Worm (Caenorhabditis elegans) whole organism, young adult: Measurements from ENCODE around the gene srh-18.

Experiments used
- B0261.1 ChIP-seq: sonication (generic microtip); optimal IDR thresholded peaks from 2 replicates; lab custom pipeline; 2016; ENCODE audit warnings: mild to moderate bottlenecking, missing genetic modification characterization, moderate library complexity, missing compliant biosample characterization
- B0336.3 ChIP-seq: fragments of 200-800 bp; sonication (Bioruptor generic); IDR thresholded peaks from 2 replicates; pipeline ENCODE4 v1.3.6; 2022; ENCODE audit warnings: missing genetic modification characterization, missing compliant biosample characterization
- C17E4.6 ChIP-seq: fragments of 200-800 bp; sonication (Bioruptor generic); IDR thresholded peaks from 2 replicates; pipeline ENCODE4 v1.3.6; 2022; ENCODE audit warnings: missing genetic modification reagents, missing genetic modification characterization, missing compliant biosample characterization
- F10E7.11 ChIP-seq: sonication (generic microtip); optimal IDR thresholded peaks from 2 replicates; lab custom pipeline; 2017; ENCODE audit warnings: mild to moderate bottlenecking, missing genetic modification characterization, moderate library complexity, missing compliant biosample characterization
- F22D6.2 ChIP-seq: sonication (generic microtip); optimal IDR thresholded peaks from 2 replicates; lab custom pipeline; 2016; ENCODE audit warnings: mild to moderate bottlenecking, missing genetic modification characterization, missing compliant biosample characterization
- F39B2.1 ChIP-seq: fragments of 200-800 bp; sonication (Bioruptor generic); IDR thresholded peaks from 2 replicates; pipeline ENCODE4 v1.3.6; 2022; ENCODE audit warnings: missing genetic modification reagents, missing genetic modification characterization, missing compliant biosample characterization
- K12H6.12 ChIP-seq: fragments of 200-800 bp; sonication (Bioruptor generic); optimal IDR thresholded peaks from 2 replicates; lab custom pipeline; 2018; ENCODE audit warnings: mild to moderate bottlenecking, missing genetic modification characterization, missing compliant biosample characterization
- T07F8.4 ChIP-seq: sonication (generic microtip); optimal IDR thresholded peaks from 2 replicates; lab custom pipeline; 2016; ENCODE audit warnings: mild to moderate bottlenecking, missing genetic modification characterization, moderate library complexity, missing compliant biosample characterization
- Y53F4B.3 ChIP-seq: fragments of 200-800 bp; sonication (Bioruptor generic); IDR thresholded peaks from 2 replicates; pipeline ENCODE4 v1.3.6; 2022; ENCODE audit warnings: missing genetic modification reagents, missing genetic modification characterization, missing compliant biosample characterization
- aptf-2 ChIP-seq: fragments of 200-800 bp; sonication (Bioruptor generic); conservative IDR thresholded peaks from 2 replicates; pipeline ENCODE4 v1.3.6; 2022; ENCODE audit warnings: missing genetic modification reagents, missing genetic modification characterization, missing compliant biosample characterization
- aptf-3 ChIP-seq: fragments of 200-800 bp; sonication (Bioruptor generic); IDR thresholded peaks from 2 replicates; pipeline ENCODE4 v1.3.6; 2022; ENCODE audit warnings: missing genetic modification characterization, missing compliant biosample characterization
- atf-7 ChIP-seq: sonication (generic microtip); optimal IDR thresholded peaks from 2 replicates; lab custom pipeline; 2017; ENCODE audit warnings: mild to moderate bottlenecking, missing genetic modification characterization, missing compliant biosample characterization
- athp-1 ChIP-seq: sonication (generic microtip); optimal IDR thresholded peaks from 2 replicates; lab custom pipeline; 2017; ENCODE audit warnings: mild to moderate bottlenecking, missing genetic modification characterization, missing compliant biosample characterization
- ceh-58 ChIP-seq: fragments of 200-800 bp; sonication (Bioruptor generic); IDR thresholded peaks from 2 replicates; pipeline ENCODE4 v1.3.6; 2022; ENCODE audit warnings: missing genetic modification characterization, missing compliant biosample characterization
- ceh-91 ChIP-seq: fragments of 200-800 bp; sonication (Bioruptor generic); IDR thresholded peaks from 2 replicates; pipeline ENCODE4 v1.3.6; 2022; ENCODE audit warnings: missing genetic modification reagents, missing genetic modification characterization, missing compliant biosample characterization
- chd-7 ChIP-seq: sonication (generic microtip); optimal IDR thresholded peaks from 2 replicates; lab custom pipeline; 2016; ENCODE audit warnings: mild to moderate bottlenecking, missing genetic modification characterization, moderate library complexity, missing compliant biosample characterization
- die-1 ChIP-seq: sonication (generic microtip); optimal IDR thresholded peaks from 2 replicates; lab custom pipeline; 2016; ENCODE audit warnings: missing genotype, mild to moderate bottlenecking, missing genetic modification characterization, missing compliant biosample characterization
- efl-1 ChIP-seq: fragments of 150-350 bp; optimal IDR thresholded peaks from 2 replicates; lab custom pipeline; 2014; ENCODE audit warnings: missing biosample characterization, missing genetic modification reagents, missing genetic modification characterization
- fkh-3 ChIP-seq: sonication (generic microtip); optimal IDR thresholded peaks from 2 replicates; lab custom pipeline; 2016; ENCODE audit warnings: mild to moderate bottlenecking, missing genetic modification characterization, missing compliant biosample characterization
- hmg-20 ChIP-seq: fragments of 200-800 bp; sonication (Bioruptor generic); IDR thresholded peaks from 2 replicates; pipeline ENCODE4 v1.3.6; 2022; ENCODE audit warnings: missing genetic modification reagents, missing genetic modification characterization, missing compliant biosample characterization
- let-607 ChIP-seq, 2 experiments: fragments of 200-800 bp in 1 of 2; sonication (Bioruptor generic) in 1 of 2; sonication (generic microtip) in 1 of 2; optimal IDR thresholded peaks; 2 replicates each; lab custom pipeline; 2016 to 2018; ENCODE audit warnings: mild to moderate bottlenecking in 2 of 2, missing compliant biosample characterization in 2 of 2, missing genetic modification characterization in 2 of 2, moderate library complexity in 2 of 2, missing genotype in 1 of 2
- lin-35 ChIP-seq, 3 experiments: fragments of 150-350 bp in 2 of 3; sonication (generic microtip) in 1 of 3; optimal IDR thresholded peaks; 2 replicates each; lab custom pipeline; 2014 to 2018; ENCODE audit warnings: missing biosample characterization in 3 of 3, missing genetic modification characterization in 3 of 3, missing genetic modification reagents in 3 of 3
- lin-40 ChIP-seq: sonication (generic microtip); optimal IDR thresholded peaks from 2 replicates; lab custom pipeline; 2016; ENCODE audit warnings: missing genetic modification characterization, mild to moderate bottlenecking, missing compliant biosample characterization, missing genotype, missing genetic modification reagents
- lsl-1 ChIP-seq: fragments of 200-800 bp; sonication (Bioruptor generic); optimal IDR thresholded peaks from 2 replicates; lab custom pipeline; 2018; ENCODE audit warnings: mild to moderate bottlenecking, missing genetic modification characterization, moderate library complexity, missing compliant biosample characterization
- madf-8 ChIP-seq: fragments of 200-800 bp; sonication (Bioruptor generic); conservative IDR thresholded peaks from 2 replicates; pipeline ENCODE4 v1.3.6; 2022; ENCODE audit warnings: missing genetic modification reagents, missing genetic modification characterization, missing compliant biosample characterization
- nfya-2 ChIP-seq: fragments of 200-800 bp; sonication (Bioruptor generic); IDR thresholded peaks from 2 replicates; pipeline ENCODE4 v1.3.6; 2022; ENCODE audit warnings: missing genetic modification reagents, missing genetic modification characterization, missing compliant biosample characterization
- nhr-27 ChIP-seq: fragments of 200-800 bp; sonication (Bioruptor generic); optimal IDR thresholded peaks from 2 replicates; lab custom pipeline; 2018; ENCODE audit warnings: mild to moderate bottlenecking, missing genetic modification characterization, moderate library complexity, missing compliant biosample characterization
- nhr-80 ChIP-seq: sonication (generic microtip); optimal IDR thresholded peaks from 2 replicates; lab custom pipeline; 2016; ENCODE audit warnings: missing genetic modification characterization, missing compliant biosample characterization
- rpc-1 ChIP-seq, 2 experiments: fragments of 150-350 bp in 1 of 2; sonication (generic microtip) in 1 of 2; optimal IDR thresholded peaks; 2 replicates each; lab custom pipeline; 2014 to 2018; ENCODE audit warnings: missing biosample characterization in 1 of 2, missing genetic modification characterization in 1 of 2, missing genetic modification reagents in 1 of 2, missing genotype in 1 of 2
- sdz-38 ChIP-seq: sonication (generic microtip); optimal IDR thresholded peaks from 2 replicates; lab custom pipeline; 2016; ENCODE audit warnings: missing genotype, missing genetic modification characterization, missing compliant biosample characterization
- snpc-1.1 ChIP-seq: sonication (generic microtip); optimal IDR thresholded peaks from 2 replicates; lab custom pipeline; 2017; ENCODE audit warnings: missing genetic modification characterization, mild to moderate bottlenecking, missing compliant biosample characterization, antibody characterized with exemption, moderate library complexity, missing genotype, missing genetic modification reagents; ENCODE audit not compliant: insufficient read depth
- snpc-4 ChIP-seq, 5 experiments: fragments of 150-350 bp in 1 of 5; sonication (generic microtip) in 4 of 5; optimal IDR thresholded peaks; 2 replicates each; lab custom pipeline; 2014 to 2018; ENCODE audit warnings: missing genetic modification characterization in 5 of 5, missing biosample characterization in 3 of 5, antibody characterized with exemption in 2 of 5, mild to moderate bottlenecking in 2 of 5, missing compliant biosample characterization in 2 of 5, missing genotype in 2 of 5, moderate library complexity in 2 of 5, missing genetic modification reagents in 1 of 5
- tbp1 ChIP-seq: fragments of 200-800 bp; sonication (Bioruptor generic); optimal IDR thresholded peaks from 2 replicates; lab custom pipeline; 2018; ENCODE audit warnings: mild to moderate bottlenecking, missing genetic modification characterization, missing compliant biosample characterization
- tlf-1 ChIP-seq: fragments of 200-800 bp; sonication (Bioruptor generic); optimal IDR thresholded peaks from 2 replicates; lab custom pipeline; 2018; ENCODE audit warnings: mild to moderate bottlenecking, missing genetic modification characterization, missing compliant biosample characterization
- unc-130 ChIP-seq: sonication (generic microtip); optimal IDR thresholded peaks from 2 replicates; lab custom pipeline; 2016; ENCODE audit warnings: missing genetic modification reagents, missing genetic modification characterization, missing compliant biosample characterization
- zim-3 ChIP-seq: sonication (generic microtip); optimal IDR thresholded peaks from 2 replicates; lab custom pipeline; 2017; ENCODE audit warnings: mild to moderate bottlenecking, missing genetic modification characterization, moderate library complexity, missing compliant biosample characterization
- ztf-25 ChIP-seq: fragments of 200-800 bp; sonication (Bioruptor generic); IDR thresholded peaks from 2 replicates; pipeline ENCODE4 v1.3.6; 2022; ENCODE audit warnings: missing genetic modification reagents, missing genetic modification characterization, missing compliant biosample characterization
- ztf-28 ChIP-seq: fragments of 200-800 bp; sonication (Bioruptor generic); IDR thresholded peaks from 2 replicates; pipeline ENCODE4 v1.3.6; 2022; ENCODE audit warnings: missing genetic modification reagents, missing genetic modification characterization, missing compliant biosample characterization
- ztf-3 ChIP-seq: fragments of 200-800 bp; sonication (Bioruptor generic); optimal IDR thresholded peaks from 2 replicates; lab custom pipeline; 2018; ENCODE audit warnings: mild to moderate bottlenecking, missing genetic modification characterization, missing compliant biosample characterization

The srh-18 gene

ce11 chrV:13327463-13327862, 9.2 kb downstream of the srh-18 start, which contains the start of gene str-37 (continued):
- TF ChIP-seq let-607 (tag; optimal IDR thresholded peaks at IDR 0.05; lab: Kevin White, UChicago) (no peak), aptf-3 (GFP tag; lab: Robert Waterston, UW) (no peak), sdz-38 (no peak), aptf-2 (GFP tag; lab: Robert Waterston, UW) (no peak)

DNA sequence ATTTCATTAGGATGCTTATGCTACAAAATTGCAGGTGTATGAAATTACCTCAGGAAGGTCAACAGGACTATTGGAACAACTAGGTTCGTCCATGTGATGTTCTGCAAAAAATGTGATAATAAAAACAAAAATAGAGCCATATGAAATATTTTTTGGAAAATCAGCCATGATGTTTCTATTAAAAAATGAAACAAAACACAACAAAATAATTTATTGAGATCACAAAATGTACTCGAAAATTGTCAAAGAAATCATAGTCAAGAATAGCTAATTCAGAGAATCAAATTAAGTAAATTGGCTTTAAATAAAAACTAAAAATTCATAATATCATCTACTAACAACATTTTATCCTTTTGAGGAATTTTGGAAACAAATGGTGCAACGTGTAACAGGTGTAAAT, 12.7 kb downstream of the srh-18 start, which contains the start of gene nhr-129:
Gene nhr-129 (minus strand): TSS at position 101 of the 400 bp plus-strand sequence.
- no peak for TF ChIP-seq zim-3 (tag; lab: Kevin White, UChicago)
- TF ChIP-seq snpc-4 (GFP tag; optimal IDR thresholded peaks at IDR 0.05; lab: Kevin White, UChicago) = no peak
- no peak for TF ChIP-seq snpc-4 (tag; optimal IDR thresholded peaks at IDR 0.05; lab: Kevin White, UChicago)
- no peak for TF ChIP-seq efl-1 (GFP tag; lab: Kevin White, UChicago)
- TF ChIP-seq chd-7 (tag; lab: Kevin White, UChicago) = no peak
- TF ChIP-seq F39B2.1 (GFP tag; lab: Robert Waterston, UW) = no peak
- TF ChIP-seq hmg-20 = no peak
- TF ChIP-seq B0261.1 (tag; lab: Kevin White, UChicago) = no peak
- TF ChIP-seq F10E7.11 = no peak
- TF ChIP-seq fkh-3 (tag; lab: Kevin White, UChicago) = no peak
- TF ChIP-seq tlf-1 (GFP tag; lab: Kevin White, UChicago) = no peak
- TF ChIP-seq snpc-1.1 (tag; lab: Kevin White, UChicago) = no peak
- TF ChIP-seq tbp1 (GFP tag; lab: Kevin White, UChicago) = no peak
- no peak for TF ChIP-seq aptf-3 (GFP tag; lab: Robert Waterston, UW)
- no peak for TF ChIP-seq nfya-2
- TF ChIP-seq rpc-1 (optimal IDR thresholded peaks at IDR 0.05; lab: Kevin White, UChicago) = no peak
- TF ChIP-seq rpc-1 (tag; optimal IDR thresholded peaks at IDR 0.05; lab: Kevin White, UChicago) = no peak
- TF ChIP-seq ztf-3 (GFP tag; lab: Kevin White, UChicago) = no peak
- no peak for TF ChIP-seq lin-35 (GFP tag; optimal IDR thresholded peaks at IDR 0.05; lab: Kevin White, UChicago)
- TF ChIP-seq lsl-1 = no peak

DNA sequence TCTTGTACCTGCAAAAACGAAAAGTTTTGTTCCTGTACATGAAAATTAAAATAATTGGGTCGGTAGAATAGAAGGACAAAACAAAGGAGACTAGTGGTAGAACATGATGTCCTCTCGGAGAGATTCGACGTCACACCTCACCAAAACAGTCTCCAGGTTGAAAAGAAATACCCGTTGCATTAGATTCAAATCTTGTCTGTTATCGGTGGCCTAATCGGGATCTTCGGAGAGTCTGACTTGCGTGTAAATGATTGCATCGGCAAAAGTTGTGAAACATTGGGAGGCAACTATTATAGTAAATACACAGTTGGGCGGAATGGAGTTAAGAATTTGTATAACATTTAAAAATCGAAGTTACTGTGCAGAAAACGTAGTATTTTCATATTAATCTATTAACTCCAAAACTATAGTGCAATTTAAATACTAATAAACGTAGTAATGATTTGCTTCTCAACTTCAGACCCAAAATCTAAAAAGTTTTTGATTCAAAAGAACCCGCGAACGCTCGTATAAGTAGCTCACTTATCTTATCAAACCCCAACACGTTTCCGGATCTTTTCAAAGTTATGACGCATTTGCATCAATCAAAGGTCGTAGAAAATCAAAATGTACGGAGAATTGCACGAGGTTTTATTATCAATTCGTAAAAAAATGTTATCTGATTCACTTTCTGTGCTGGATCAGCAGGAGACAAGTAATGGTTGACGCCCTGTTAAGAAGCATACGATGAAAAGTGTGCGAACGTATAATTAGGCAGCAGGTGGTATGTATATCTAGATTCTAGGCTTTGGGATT, 15.3 kb downstream of the srh-18 start, which contains the start of gene nhr-168:
Gene nhr-168 (minus strand): TSS at position 486 of the 795 bp plus-strand sequence.
- TF ChIP-seq nhr-80 (tag; lab: Kevin White, UChicago) = peak; percentile 62
- no peak for TF ChIP-seq B0336.3 (GFP tag; lab: Robert Waterston, UW)
- TF ChIP-seq Y53F4B.3 (GFP tag; lab: Robert Waterston, UW) = no peak

ce11 chrV:13334447-13334846, 16.2 kb downstream of the srh-18 start:
- TF ChIP-seq nhr-27 (tag; lab: Kevin White, UChicago) (no peak), F22D6.2 (tag; lab: Kevin White, UChicago) (no peak)
- TF ChIP-seq, all 124 proteins: peak for 0

DNA sequence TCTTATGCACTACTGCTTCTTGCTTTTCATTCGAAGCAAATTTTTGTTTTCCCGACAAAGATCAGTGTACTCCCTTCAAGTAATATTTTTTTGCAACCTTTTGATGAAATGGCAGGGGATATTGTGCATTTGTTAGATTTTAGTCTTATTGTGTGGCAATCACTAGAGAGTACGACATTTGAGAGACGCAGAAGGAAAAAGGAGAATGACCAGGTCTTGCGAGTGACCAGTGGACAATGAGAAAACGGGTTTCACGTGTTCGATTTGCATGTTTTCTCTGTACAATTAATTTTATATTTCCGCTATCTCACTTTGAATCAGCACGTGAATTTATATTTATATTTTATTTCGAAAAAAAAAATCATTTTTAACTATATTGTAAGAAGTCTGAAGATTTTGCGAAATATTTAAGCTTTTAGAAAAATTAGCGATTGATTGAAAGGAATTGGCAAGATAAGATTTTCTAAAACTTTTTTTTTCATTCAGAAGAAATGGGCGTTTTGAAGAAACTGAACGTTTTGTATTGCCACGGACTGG, 17.7 kb downstream of the srh-18 start, which contains the start of gene C50B6.9:
Gene C50B6.9 (plus strand): TSS at position 487 of the 537 bp plus-strand sequence.
- TF ChIP-seq unc-130 (no peak), chd-7 (tag; lab: Kevin White, UChicago) (no peak), ceh-91 (GFP tag; lab: Robert Waterston, UW) (no peak), T07F8.4 (no peak), ztf-25 (no peak), madf-8 (GFP tag; lab: Robert Waterston, UW) (no peak), tbp1 (GFP tag; lab: Kevin White, UChicago) (no peak), atf-7 (tag; lab: Kevin White, UChicago) (no peak), K12H6.12 (tag; lab: Kevin White, UChicago) (no peak), C17E4.6 (no peak), ceh-58 (GFP tag; lab: Robert Waterston, UW) (no peak), ztf-28 (no peak), lin-40 (tag; lab: Kevin White, UChicago) (no peak), die-1 (no peak), athp-1 (tag; lab: Kevin White, UChicago) (no peak)
